Worm (Caenorhabditis elegans) whole organism, L4 larva: ENCODE measurements around the gene dsl-3.

ENCODE experiments used
- lim-7 ChIP-seq: fragments of 200-800 bp; sonication (Bioruptor generic); IDR thresholded peaks from 2 replicates; pipeline ENCODE4 v1.3.6; 2022; ENCODE audit warnings: missing genetic modification characterization, missing compliant biosample characterization
- lin-39 ChIP-seq: fragments of 150-350 bp; optimal IDR thresholded peaks from 2 replicates; lab custom pipeline; 2014; ENCODE audit warnings: missing biosample characterization, missing genetic modification reagents, missing genetic modification characterization
- lir-3 ChIP-seq: sonication (generic microtip); optimal IDR thresholded peaks from 2 replicates; lab custom pipeline; 2016; ENCODE audit warnings: mild to moderate bottlenecking, missing genetic modification characterization, missing compliant biosample characterization
- saeg-2 ChIP-seq: fragments of 200-800 bp; sonication (Bioruptor generic); IDR thresholded peaks from 2 replicates; pipeline ENCODE4 v1.3.6; 2022; ENCODE audit warnings: missing genetic modification reagents, missing genetic modification characterization, missing compliant biosample characterization
- spr-1 ChIP-seq: sonication (generic microtip); optimal IDR thresholded peaks from 2 replicates; lab custom pipeline; 2016; ENCODE audit warnings: mild to moderate bottlenecking, missing genetic modification characterization, missing compliant biosample characterization
- unc-62 ChIP-seq, 3 experiments: fragments of 150-350 bp in 1 of 3; sonication (generic microtip); optimal IDR thresholded peaks in 2 of 3; peaks in 1 of 3; 1 replicate in 1 of 3; 2 replicates in 2 of 3; lab custom pipeline; 2014 to 2017; ENCODE audit warnings: missing biosample characterization in 3 of 3, missing genetic modification characterization in 3 of 3, missing genetic modification reagents in 3 of 3, missing genotype in 1 of 3
- ztf-11 ChIP-seq: fragments of 150-350 bp; optimal IDR thresholded peaks from 2 replicates; lab custom pipeline; 2014; ENCODE audit warnings: missing biosample characterization, missing genetic modification characterization

- TF ChIP-seq saeg-2 (GFP tag; lab: Robert Waterston, UW) = no peak
- TF ChIP-seq lim-7 (GFP tag; lab: Robert Waterston, UW) = no peak
- TF ChIP-seq ztf-11 (tag; lab: Kevin White, UChicago) = no peak
- TF ChIP-seq unc-62 (GFP tag; optimal IDR thresholded peaks at IDR 0.05 in 1 of 2; lab: Kevin White, UChicago) = no peak
- TF ChIP-seq unc-62 (tag; optimal IDR thresholded peaks at IDR 0.05; lab: Kevin White, UChicago) = no peak
- no peak for TF ChIP-seq spr-1 (tag; lab: Kevin White, UChicago)
- no peak for TF ChIP-seq lin-39 (tag; lab: Kevin White, UChicago)
- TF ChIP-seq lir-3 (tag; lab: Kevin White, UChicago) = no peak
Observed at ce11 chrIV:1600784-1601183, 9.3 kb upstream of the dsl-3 start.
